Worm (Caenorhabditis elegans): ENCODE data around the gene Y82E9BR.5.
A peak's percentile ranks its signal among the peaks of the same experiment; 100 is the strongest.

Y82E9BR.5 gene

ce11 chrIII:1421436-1421835 is 37.3 kb downstream of the Y82E9BR.5 start:
- no peak for TF ChIP-seq ztf-11 (tag; optimal IDR thresholded peaks at IDR 0.05)
- TF ChIP-seq elt-3 (tag; optimal IDR thresholded peaks at IDR 0.05) = no peak
- TF ChIP-seq skn-1 (tag; optimal IDR thresholded peaks at IDR 0.05) = no peak
- no peak for TF ChIP-seq C34F6.9 (tag; optimal IDR thresholded peaks at IDR 0.05)
- TF ChIP-seq nhr-25 (tag; optimal IDR thresholded peaks at IDR 0.05) = no peak
- TF ChIP-seq lsy-2 (tag; optimal IDR thresholded peaks at IDR 0.05) = no peak
- TF ChIP-seq ztf-1 (GFP tag; conservative IDR thresholded peaks at IDR 0.05) = no peak
- TF ChIP-seq alr-1 (tag; optimal IDR thresholded peaks at IDR 0.05) = no peak
- no peak for TF ChIP-seq Y55F3AM.14 (GFP tag; optimal IDR thresholded peaks at IDR 0.05)
- TF ChIP-seq mab-5 (tag; optimal IDR thresholded peaks at IDR 0.05) = no peak
- TF ChIP-seq F13H6.1 (tag; optimal IDR thresholded peaks at IDR 0.05) = no peak
- TF ChIP-seq nhr-77 (tag; optimal IDR thresholded peaks at IDR 0.05) = no peak
- no peak for TF ChIP-seq lin-11 (tag; optimal IDR thresholded peaks at IDR 0.05)
- TF ChIP-seq mdl-1 (tag; optimal IDR thresholded peaks at IDR 0.05) = no peak
- no peak for TF ChIP-seq nhr-21 (tag; optimal IDR thresholded peaks at IDR 0.05)
- no peak for TF ChIP-seq R02D3.7 (tag; optimal IDR thresholded peaks at IDR 0.05)
- TF ChIP-seq sma-9 (GFP tag; optimal IDR thresholded peaks at IDR 0.05) = no peak
- no peak for TF ChIP-seq sma-9 (tag; optimal IDR thresholded peaks at IDR 0.05)
- TF ChIP-seq nhr-12 (tag; optimal IDR thresholded peaks at IDR 0.05) = no peak
- no peak for TF ChIP-seq nhr-6 (tag; optimal IDR thresholded peaks at IDR 0.05)
- TF ChIP-seq ZK546.5 (tag; optimal IDR thresholded peaks at IDR 0.05) = no peak

DNA sequence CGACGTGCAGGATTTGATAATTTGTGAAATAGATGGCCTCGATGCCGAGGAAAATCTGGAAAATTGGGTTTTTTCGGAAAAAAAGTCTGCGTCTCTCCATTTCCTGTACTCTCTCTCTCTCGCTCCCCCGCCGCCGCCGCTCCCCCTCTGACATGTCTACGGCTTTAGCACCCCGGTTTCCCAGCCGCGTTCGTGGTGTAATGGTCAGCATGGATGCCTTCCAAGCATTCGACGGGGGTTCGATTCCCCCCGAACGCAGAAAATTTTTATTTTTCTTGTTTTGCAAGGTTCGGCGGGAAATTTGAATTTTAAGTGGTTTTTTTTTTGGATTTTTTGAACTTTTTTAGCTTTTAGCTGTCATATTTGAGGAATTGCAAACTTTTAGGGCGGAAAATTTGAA is 40.1 kb downstream of the Y82E9BR.5 start:
- TF ChIP-seq Y55F3AM.14 (GFP tag; optimal IDR thresholded peaks at IDR 0.05) (peak; percentile 42), lin-11 (tag; optimal IDR thresholded peaks at IDR 0.05) (peak; percentile 50), unc-55 (GFP tag; optimal IDR thresholded peaks at IDR 0.05) (peak; percentile 77), nhr-6 (tag; optimal IDR thresholded peaks at IDR 0.05) (no peak), gmeb-1 (tag; optimal IDR thresholded peaks at IDR 0.05) (peak; percentile 52), lsy-2 (tag; optimal IDR thresholded peaks at IDR 0.05) (peak; percentile 67 to 75), fos-1 (tag; optimal IDR thresholded peaks at IDR 0.05) (peak; percentile 34), sma-3 (GFP tag; optimal IDR thresholded peaks at IDR 0.05) (peak; percentile 53), lin-13 (GFP tag; optimal IDR thresholded peaks at IDR 0.05) (peak; percentile 88), mab-5 (tag; optimal IDR thresholded peaks at IDR 0.05) (peak; percentile 35), nhr-21 (tag; optimal IDR thresholded peaks at IDR 0.05) (peak; percentile 14), R02D3.7 (tag; optimal IDR thresholded peaks at IDR 0.05) (no peak), nhr-129 (tag; optimal IDR thresholded peaks at IDR 0.05) (peak; percentile 32), nhr-25 (tag; optimal IDR thresholded peaks at IDR 0.05) (peak; percentile 46), blmp-1 (tag; optimal IDR thresholded peaks at IDR 0.05; ENCODE audit: insufficient read depth) (no peak), F13H6.1 (tag; optimal IDR thresholded peaks at IDR 0.05) (peak; percentile 49), crh-2 (tag; optimal IDR thresholded peaks at IDR 0.05) (peak; percentile 8), alr-1 (tag; optimal IDR thresholded peaks at IDR 0.05) (no peak), C34F6.9 (tag; optimal IDR thresholded peaks at IDR 0.05) (peak; percentile 45), skn-1 (tag; optimal IDR thresholded peaks at IDR 0.05) (no peak)

DNA sequence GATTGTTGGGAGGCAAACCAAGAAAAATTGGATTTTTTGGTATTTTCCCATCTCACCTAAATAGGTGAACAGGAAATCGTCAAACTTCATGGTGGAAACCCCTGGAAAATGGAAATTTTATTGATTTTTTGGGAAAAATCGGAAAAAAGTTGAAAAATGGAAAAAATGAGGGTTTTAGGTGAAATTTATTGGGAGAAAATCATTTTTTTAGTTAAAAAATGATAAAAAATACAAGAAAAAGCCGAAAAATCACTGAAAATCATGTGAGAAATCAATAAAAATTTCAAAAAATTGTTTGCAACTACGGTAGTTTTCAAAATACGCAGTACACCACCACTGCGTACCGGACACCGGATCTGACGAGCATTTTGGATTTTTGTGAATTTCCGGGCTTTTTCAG is 43.0 kb downstream of the Y82E9BR.5 start, which contains the start of gene lelo-2:
TSS of gene lelo-2 (minus strand) at position 101 of the 400 bp plus-strand sequence.
- TF ChIP-seq egl-27 (tag; optimal IDR thresholded peaks at IDR 0.05) = no peak
- no peak for TF ChIP-seq alr-1 (tag; optimal IDR thresholded peaks at IDR 0.05)
- TF ChIP-seq lsy-2 (tag; optimal IDR thresholded peaks at IDR 0.05) = no peak
- no peak for TF ChIP-seq sma-3 (GFP tag; optimal IDR thresholded peaks at IDR 0.05)

DNA sequence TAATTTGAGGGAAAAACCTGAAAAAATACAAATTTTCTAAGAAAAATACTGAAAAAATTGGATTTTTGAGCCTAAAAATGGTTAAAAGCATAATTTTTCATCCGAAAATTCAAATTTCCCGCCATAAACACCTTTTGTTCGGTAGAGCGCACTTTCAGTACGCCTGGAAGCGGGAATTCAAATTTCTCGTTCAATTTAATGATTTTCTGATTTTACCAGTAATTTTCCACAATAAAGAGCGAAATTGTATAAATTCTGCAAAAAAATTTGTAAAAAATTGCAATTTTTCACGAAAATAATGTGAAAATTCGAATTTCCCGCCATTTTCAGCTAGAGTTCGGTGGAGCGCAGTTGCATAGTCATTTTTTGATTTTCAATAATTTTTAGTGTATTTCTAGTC is 44.3 kb downstream of the Y82E9BR.5 start:
- no peak for TF ChIP-seq nhr-6 (tag; optimal IDR thresholded peaks at IDR 0.05)
- TF ChIP-seq nhr-21 (tag; optimal IDR thresholded peaks at IDR 0.05) = no peak
- no peak for TF ChIP-seq lin-39 (tag; optimal IDR thresholded peaks at IDR 0.05)

ce11 chrIII:1429275-1429674 is 45.1 kb downstream of the Y82E9BR.5 start:
- TF ChIP-seq sma-9 (GFP tag; optimal IDR thresholded peaks at IDR 0.05) (no peak), sma-9 (tag; optimal IDR thresholded peaks at IDR 0.05) (no peak), nhr-10 (tag; optimal IDR thresholded peaks at IDR 0.05) (no peak), peb-1 (tag; optimal IDR thresholded peaks at IDR 0.05) (no peak), ztf-1 (GFP tag; conservative IDR thresholded peaks at IDR 0.05) (no peak), elt-3 (tag; optimal IDR thresholded peaks at IDR 0.05) (no peak), sem-4 (tag; optimal IDR thresholded peaks at IDR 0.05) (no peak), nhr-23 (tag; optimal IDR thresholded peaks at IDR 0.05) (no peak), sma-3 (GFP tag; optimal IDR thresholded peaks at IDR 0.05) (no peak)
